Fruit fly (Drosophila melanogaster) whole organism, adult: ENCODE data around the gene Phs.

ENCODE experiments used
- CG11617 ChIP-seq: fragments of 200-800 bp; sonication (Bioruptor generic); optimal IDR thresholded peaks from 2 replicates; lab custom pipeline; 2017; ENCODE audit warnings: mild to moderate bottlenecking, missing biosample characterization, missing genetic modification reagents, missing genetic modification characterization
- CG12768 ChIP-seq: fragments of 200-800 bp; sonication (Bioruptor generic); optimal IDR thresholded peaks from 2 replicates; lab custom pipeline; 2017; ENCODE audit warnings: missing biosample characterization, missing genetic modification characterization, mild to moderate bottlenecking, moderate library complexity, missing genetic modification reagents
- CG14711 ChIP-seq: fragments of 200-800 bp; sonication (Bioruptor generic); optimal IDR thresholded peaks from 2 replicates; lab custom pipeline; 2018; ENCODE audit warnings: missing biosample characterization, mild to moderate bottlenecking, missing genetic modification characterization, moderate library complexity
- CG1620 ChIP-seq: fragments of 200-800 bp; sonication (Bioruptor generic); optimal IDR thresholded peaks from 2 replicates; lab custom pipeline; 2016; ENCODE audit warnings: missing biosample characterization, missing genetic modification characterization
- CG33017 ChIP-seq: fragments of 200-800 bp; sonication (Bioruptor generic); optimal IDR thresholded peaks from 2 replicates; lab custom pipeline; 2018; ENCODE audit warnings: missing biosample characterization, mild to moderate bottlenecking, missing genetic modification characterization, moderate library complexity
- CG5204 ChIP-seq: fragments of 200-800 bp; sonication (Bioruptor generic); optimal IDR thresholded peaks from 2 replicates; lab custom pipeline; 2016; ENCODE audit warnings: missing biosample characterization, missing genetic modification characterization
- CG7045 ChIP-seq: fragments of 200-800 bp; sonication (Bioruptor generic); optimal IDR thresholded peaks from 2 replicates; lab custom pipeline; 2017; ENCODE audit warnings: missing biosample characterization, mild to moderate bottlenecking, missing genetic modification characterization
- CG7101 ChIP-seq: fragments of 200-800 bp; sonication (Bioruptor generic); optimal IDR thresholded peaks from 2 replicates; lab custom pipeline; 2018; ENCODE audit warnings: missing biosample characterization, mild to moderate bottlenecking, missing genetic modification characterization, moderate library complexity
- Clk ChIP-seq: fragments of 200-800 bp; sonication (Bioruptor generic); optimal IDR thresholded peaks from 2 replicates; lab custom pipeline; 2017; ENCODE audit warnings: missing biosample characterization, missing genetic modification characterization
- Crg-1 ChIP-seq: fragments of 200-800 bp; sonication (Bioruptor generic); optimal IDR thresholded peaks from 2 replicates; lab custom pipeline; 2016; ENCODE audit warnings: missing biosample characterization, missing genetic modification characterization
- Hr96 ChIP-seq: fragments of 200-800 bp; sonication (Bioruptor generic); optimal IDR thresholded peaks from 2 replicates; lab custom pipeline; 2016; ENCODE audit warnings: missing biosample characterization, missing genetic modification characterization
- Mnt ChIP-seq: fragments of 200-800 bp; sonication (Bioruptor generic); optimal IDR thresholded peaks from 2 replicates; lab custom pipeline; 2016; ENCODE audit warnings: missing biosample characterization, mild to moderate bottlenecking, missing genetic modification characterization
- bab1 ChIP-seq: fragments of 200-800 bp; sonication (Bioruptor generic); optimal IDR thresholded peaks from 3 replicates; lab custom pipeline; 2019; ENCODE audit warnings: missing biosample characterization, mild to moderate bottlenecking, missing genetic modification characterization, moderate library complexity
- cic ChIP-seq: fragments of 200-800 bp; sonication (Bioruptor generic); optimal IDR thresholded peaks from 2 replicates; lab custom pipeline; 2017; ENCODE audit warnings: missing biosample characterization, mild to moderate bottlenecking, missing genetic modification characterization, moderate library complexity
- cnc ChIP-seq, 2 experiments: fragments of >200 bp; optimal IDR thresholded peaks; 2 replicates each; lab custom pipeline; 2017
- kay ChIP-seq: fragments of 200-800 bp; sonication (Bioruptor generic); peaks from one replicate; lab custom pipeline; 2016; ENCODE audit warnings: missing biosample characterization, missing genetic modification characterization, borderline replicate concordance
- ovo ChIP-seq: fragments of 200-800 bp; sonication (Bioruptor generic); optimal IDR thresholded peaks from 2 replicates; lab custom pipeline; 2016; ENCODE audit warnings: missing biosample characterization, missing genetic modification characterization
- pad ChIP-seq: fragments of 200-800 bp; sonication (Bioruptor generic); optimal IDR thresholded peaks from 3 replicates; lab custom pipeline; 2017; ENCODE audit warnings: missing biosample characterization, missing genetic modification characterization, mild to moderate bottlenecking, moderate library complexity, missing genetic modification reagents
- tj ChIP-seq: fragments of 200-800 bp; sonication (Bioruptor generic); optimal IDR thresholded peaks from 3 replicates; lab custom pipeline; 2017; ENCODE audit warnings: missing biosample characterization, mild to moderate bottlenecking, missing genetic modification characterization, moderate library complexity
- toe ChIP-seq: fragments of 200-800 bp; sonication (Bioruptor generic); optimal IDR thresholded peaks from 2 replicates; lab custom pipeline; 2016; ENCODE audit warnings: missing biosample characterization, missing genetic modification characterization

Gene Phs

dm6 chr3L:15624944-15625610 is 5.4 kb downstream of the Phs start:
- TF ChIP-seq CG12768 (no peak), cic (GFP tag; lab: Kevin White, UChicago) (no peak), CG14711 (no peak), tj (GFP tag; lab: Kevin White, UChicago) (peak; percentile 68), CG11617 (GFP tag; lab: Kevin White, UChicago) (no peak), Hr96 (GFP tag; lab: Kevin White, UChicago) (no peak), kay (no peak)

DNA sequence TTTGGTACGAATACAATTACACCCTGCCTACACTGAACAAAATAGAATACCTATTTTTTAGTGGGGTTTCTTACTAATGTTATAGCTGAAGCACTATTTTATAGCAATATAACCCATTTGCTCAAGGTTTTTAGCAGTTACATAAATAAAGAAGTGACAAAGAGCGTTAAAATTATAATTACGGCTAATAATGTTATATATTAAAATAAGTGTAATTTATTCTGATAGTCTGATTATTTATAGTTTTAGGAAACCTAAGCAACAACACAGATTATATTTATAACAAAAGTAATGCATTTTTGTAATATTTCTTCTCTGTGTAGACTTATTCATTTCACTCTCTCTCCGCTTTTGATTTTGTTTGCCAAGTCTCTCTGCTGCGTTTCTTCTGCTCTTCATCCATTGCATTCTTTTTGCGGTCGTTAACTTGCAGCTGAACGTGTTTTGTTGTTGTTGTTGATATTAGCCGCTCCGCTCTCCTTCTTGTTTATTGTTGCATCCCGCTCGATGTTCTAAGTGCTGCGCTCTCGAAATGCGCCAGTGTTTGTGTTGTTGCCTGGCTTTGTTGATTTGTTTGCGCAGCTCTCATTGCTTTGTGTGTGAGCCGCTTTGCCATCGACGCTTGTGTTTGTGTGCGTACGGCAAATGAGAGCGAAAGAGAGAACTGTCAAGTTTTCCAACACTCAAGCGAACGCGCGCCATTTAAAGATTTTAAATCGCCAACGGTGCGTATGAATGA is 6.1 kb downstream of the Phs start:
- peak; percentile 93 for TF ChIP-seq CG33017
- peak; percentile 52 for TF ChIP-seq CG1620
- peak; percentile 92 for TF ChIP-seq CG7101 (tag; lab: Kevin White, UChicago)
- peak; percentile 86 for TF ChIP-seq CG7045 (GFP tag; lab: Kevin White, UChicago)
- TF ChIP-seq kay: peak; percentile 75
- TF ChIP-seq cic (GFP tag; lab: Kevin White, UChicago): no peak
- peak; percentile 95 for TF ChIP-seq bab1
- peak; percentile 77 for TF ChIP-seq pad (GFP tag; lab: Kevin White, UChicago)
- TF ChIP-seq Crg-1 (GFP tag; lab: Kevin White, UChicago): no peak
- peak; percentile 82 for TF ChIP-seq CG5204 (GFP tag; lab: Kevin White, UChicago)
- TF ChIP-seq tj (GFP tag; lab: Kevin White, UChicago): peak; percentile 65
- peak; percentile 22 for TF ChIP-seq Hr96 (GFP tag; lab: Kevin White, UChicago)
- peak; percentile 75 for TF ChIP-seq CG12768
- TF ChIP-seq ovo: peak; percentile 57
- TF ChIP-seq CG11617 (GFP tag; lab: Kevin White, UChicago): peak; percentile 93
- TF ChIP-seq Mnt (GFP tag; lab: Kevin White, UChicago): peak; percentile 51
- TF ChIP-seq toe (GFP tag; lab: Kevin White, UChicago): peak; percentile 47
- peak; percentile 88 for TF ChIP-seq CG14711
- no peak for TF ChIP-seq cnc (optimal IDR thresholded peaks at IDR 0.05; lab: Kevin White, UChicago)
- peak; percentile 52 for TF ChIP-seq Clk (GFP tag; lab: Kevin White, UChicago)

dm6 chr3L:15627295-15627694 is 7.6 kb downstream of the Phs start:
- TF ChIP-seq kay: peak; percentile 61
- TF ChIP-seq CG12768: no peak
- no peak for TF ChIP-seq toe (GFP tag; lab: Kevin White, UChicago)
- TF ChIP-seq Crg-1 (GFP tag; lab: Kevin White, UChicago): no peak

DNA sequence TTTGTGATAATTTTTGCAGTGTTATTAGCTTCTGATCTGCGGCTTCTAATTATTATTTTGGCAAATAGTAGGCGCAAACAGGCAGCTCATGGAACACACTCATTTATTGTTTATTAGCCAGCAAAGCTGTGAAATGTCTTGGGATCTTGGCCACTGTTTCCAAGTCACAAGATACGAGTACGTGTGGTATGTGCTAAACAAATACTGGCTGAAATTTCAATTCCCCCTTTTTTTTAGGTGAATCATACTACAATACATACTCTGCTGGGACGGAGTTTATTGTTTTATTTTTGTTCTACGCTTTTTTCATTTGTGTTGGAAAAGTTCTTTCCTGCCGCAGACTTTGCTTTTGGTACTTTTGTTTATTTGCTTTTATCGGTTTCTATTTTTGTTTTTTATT is 11.4 kb downstream of the Phs start:
- no peak for TF ChIP-seq pad (GFP tag; lab: Kevin White, UChicago)
- no peak for TF ChIP-seq ovo
- TF ChIP-seq cnc (optimal IDR thresholded peaks at IDR 0.05; lab: Kevin White, UChicago): no peak
- TF ChIP-seq kay: no peak

DNA sequence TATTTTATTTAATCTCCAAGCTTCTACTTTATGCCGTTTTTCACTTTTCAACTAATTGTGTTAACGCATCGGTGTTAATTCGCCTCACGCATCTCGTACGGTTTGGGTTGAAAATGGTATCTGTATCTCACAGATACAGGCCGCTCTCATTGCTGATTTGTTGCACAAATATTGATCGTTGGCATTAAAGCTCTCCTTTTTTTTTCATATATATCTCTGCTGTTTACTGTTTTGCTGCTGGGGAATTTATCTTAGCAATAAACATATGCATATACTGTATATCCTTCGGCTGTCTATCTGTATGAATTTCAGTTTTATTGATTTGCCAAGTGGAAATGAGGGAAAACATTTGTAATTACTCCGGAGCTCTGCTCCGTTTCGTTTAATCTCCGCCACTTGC is 13.0 kb downstream of the Phs start:
- TF ChIP-seq CG7045 (GFP tag; lab: Kevin White, UChicago) (no peak), CG1620 (no peak), CG11617 (GFP tag; lab: Kevin White, UChicago) (no peak), cnc (optimal IDR thresholded peaks at IDR 0.05; lab: Kevin White, UChicago) (no peak), toe (GFP tag; lab: Kevin White, UChicago) (no peak), cic (GFP tag; lab: Kevin White, UChicago) (no peak), bab1 (no peak), kay (peak; percentile 23), Crg-1 (GFP tag; lab: Kevin White, UChicago) (no peak), CG12768 (no peak), Mnt (GFP tag; lab: Kevin White, UChicago) (no peak), CG14711 (no peak), Clk (GFP tag; lab: Kevin White, UChicago) (no peak), Hr96 (GFP tag; lab: Kevin White, UChicago) (no peak), CG5204 (GFP tag; lab: Kevin White, UChicago) (no peak), CG7101 (tag; lab: Kevin White, UChicago) (peak; percentile 5)

dm6 chr3L:15634368-15635075 is 14.8 kb downstream of the Phs start:
- TF ChIP-seq cnc (optimal IDR thresholded peaks at IDR 0.05; lab: Kevin White, UChicago): no peak
- no peak for TF ChIP-seq Mnt (GFP tag; lab: Kevin White, UChicago)
- peak; percentile 62 for TF ChIP-seq CG14711
- peak; percentile 25 for TF ChIP-seq CG11617 (GFP tag; lab: Kevin White, UChicago)
- peak; percentile 78 for TF ChIP-seq CG33017
- TF ChIP-seq CG12768: peak; percentile 10
- TF ChIP-seq Crg-1 (GFP tag; lab: Kevin White, UChicago): no peak
- peak; percentile 1 for TF ChIP-seq CG5204 (GFP tag; lab: Kevin White, UChicago)
- TF ChIP-seq cic (GFP tag; lab: Kevin White, UChicago): peak; percentile 28
- TF ChIP-seq CG7101 (tag; lab: Kevin White, UChicago): peak; percentile 72
- no peak for TF ChIP-seq CG1620
- no peak for TF ChIP-seq tj (GFP tag; lab: Kevin White, UChicago)
- peak; percentile 13 for TF ChIP-seq CG7045 (GFP tag; lab: Kevin White, UChicago)
